Worm (Caenorhabditis elegans): ENCODE measurements around the gene E01G4.6.

DNA sequence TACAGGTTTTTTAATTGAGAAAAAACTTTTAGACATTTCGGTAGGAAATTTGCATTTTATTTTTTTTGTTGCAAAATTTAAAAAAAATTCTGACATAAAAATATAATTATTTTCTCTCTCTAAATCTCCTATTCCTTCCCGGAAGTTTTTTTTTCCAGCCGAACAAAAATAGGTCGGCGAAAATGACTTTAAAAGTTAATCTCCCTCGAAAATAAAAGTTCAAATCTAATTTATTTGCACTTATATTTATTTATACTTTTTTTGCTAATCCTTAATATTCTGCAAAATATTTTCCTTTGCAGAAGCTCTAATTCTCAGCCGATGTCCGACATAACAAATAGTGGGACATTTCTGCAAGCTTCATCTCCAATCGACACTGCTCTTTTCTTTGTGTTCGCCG is 19.4 kb downstream of the E01G4.6 start, which contains the start of gene F45H10.5:
- no peak for TF ChIP-seq flt-1 (GFP tag; IDR thresholded peaks at IDR 0.05)
- no peak for TF ChIP-seq ztf-23 (GFP tag; IDR thresholded peaks at IDR 0.05)
- TF ChIP-seq cog-1 (tag; optimal IDR thresholded peaks at IDR 0.05): no peak
- TF ChIP-seq ztf-29 (GFP tag; IDR thresholded peaks at IDR 0.05): no peak
- no peak for TF ChIP-seq ref-1 (GFP tag; conservative IDR thresholded peaks at IDR 0.05)
- TF ChIP-seq med-1 (GFP tag; optimal IDR thresholded peaks at IDR 0.05; ENCODE audit: insufficient read depth): no peak
- no peak for TF ChIP-seq T22C8.4 (GFP tag; IDR thresholded peaks at IDR 0.05)
